Worm (Caenorhabditis elegans) whole organism, L1 larva: ENCODE results near the gene set-13.
A peak's percentile ranks its signal among the peaks of the same experiment; 100 is the strongest.

Source experiments
- C04F5.9 ChIP-seq: sonication (generic microtip); optimal IDR thresholded peaks from 2 replicates; lab custom pipeline; 2016; ENCODE audit warnings: missing genetic modification characterization, missing compliant biosample characterization
- C16A3.4 ChIP-seq: fragments of 150-350 bp; optimal IDR thresholded peaks from 2 replicates; lab custom pipeline; 2014; ENCODE audit warnings: missing biosample characterization, missing genetic modification characterization
- C34B4.2 ChIP-seq: sonication (generic microtip); optimal IDR thresholded peaks from 2 replicates; lab custom pipeline; 2017; ENCODE audit warnings: mild to moderate bottlenecking, missing genetic modification characterization, missing compliant biosample characterization
- Y116A8C.19 ChIP-seq: sonication (generic microtip); optimal IDR thresholded peaks from 2 replicates; lab custom pipeline; 2016; ENCODE audit warnings: missing compliant biosample characterization, missing genetic modification characterization, borderline replicate concordance
- aha-1 ChIP-seq: fragments of 150-350 bp; optimal IDR thresholded peaks from 2 replicates; lab custom pipeline; 2014; ENCODE audit warnings: missing biosample characterization, missing genetic modification characterization
- ama-1 ChIP-seq: fragments of 150-350 bp; optimal IDR thresholded peaks from 2 replicates; lab custom pipeline; 2014
- blmp-1 ChIP-seq: fragments of 150-350 bp; optimal IDR thresholded peaks from 2 replicates; lab custom pipeline; 2014; ENCODE audit warnings: missing biosample characterization, missing genetic modification characterization
- ceh-8 ChIP-seq: fragments of 200-800 bp; sonication (Bioruptor generic); optimal IDR thresholded peaks from 2 replicates; lab custom pipeline; 2018; ENCODE audit warnings: mild to moderate bottlenecking, missing genetic modification characterization, moderate library complexity, missing compliant biosample characterization
- ceh-90 ChIP-seq: sonication (generic microtip); optimal IDR thresholded peaks from 2 replicates; lab custom pipeline; 2016; ENCODE audit warnings: missing genetic modification characterization, missing compliant biosample characterization
- ces-1 ChIP-seq: fragments of 150-350 bp; optimal IDR thresholded peaks from 2 replicates; lab custom pipeline; 2014; ENCODE audit warnings: missing biosample characterization, missing genetic modification reagents, missing genetic modification characterization
- dsc-1 ChIP-seq: sonication (generic microtip); optimal IDR thresholded peaks from 2 replicates; lab custom pipeline; 2016; ENCODE audit warnings: mild to moderate bottlenecking, missing genetic modification characterization, missing compliant biosample characterization
- efl-3 ChIP-seq: fragments of 200-800 bp; sonication (Bioruptor generic); optimal IDR thresholded peaks from 2 replicates; lab custom pipeline; 2018; ENCODE audit warnings: mild to moderate bottlenecking, missing genetic modification characterization, missing compliant biosample characterization
- egl-27 ChIP-seq, 2 experiments: fragments of 150-350 bp in 1 of 2; sonication (generic microtip); optimal IDR thresholded peaks; 3 replicates each; lab custom pipeline; 2017 to 2018; ENCODE audit warnings: missing biosample characterization in 2 of 2, missing genetic modification characterization in 2 of 2, missing genetic modification reagents in 2 of 2
- elt-2 ChIP-seq: sonication (generic microtip); optimal IDR thresholded peaks from 2 replicates; lab custom pipeline; 2016; ENCODE audit warnings: missing genetic modification characterization, mild to moderate bottlenecking, inconsistent platforms, missing compliant biosample characterization, missing genetic modification reagents
- ets-5 ChIP-seq: fragments of 200-800 bp; sonication (Bioruptor generic); IDR thresholded peaks from 2 replicates; pipeline ENCODE4 v1.3.6; 2022; ENCODE audit warnings: missing genetic modification characterization, missing compliant biosample characterization
- fkh-10 ChIP-seq: sonication (generic microtip); optimal IDR thresholded peaks from 2 replicates; lab custom pipeline; 2017; ENCODE audit warnings: missing biosample characterization, missing genetic modification reagents, missing genetic modification characterization
- fkh-8 ChIP-seq: sonication (generic microtip); optimal IDR thresholded peaks from 2 replicates; lab custom pipeline; 2016; ENCODE audit warnings: mild to moderate bottlenecking, missing genetic modification characterization, missing compliant biosample characterization
- grh-1 ChIP-seq: fragments of 200-800 bp; sonication (Bioruptor generic); IDR thresholded peaks from 2 replicates; pipeline ENCODE4 v1.3.6; 2022; ENCODE audit warnings: missing genetic modification reagents, missing genetic modification characterization, missing compliant biosample characterization
- hlh-17 ChIP-seq: fragments of 200-800 bp; sonication (Bioruptor generic); optimal IDR thresholded peaks from 2 replicates; lab custom pipeline; 2018; ENCODE audit warnings: missing genetic modification characterization, mild to moderate bottlenecking, missing compliant biosample characterization, moderate library complexity, borderline replicate concordance
- hlh-4 ChIP-seq: sonication (generic microtip); optimal IDR thresholded peaks from 2 replicates; lab custom pipeline; 2016; ENCODE audit warnings: mild to moderate bottlenecking, missing genetic modification characterization, missing compliant biosample characterization
- irx-1 ChIP-seq: sonication (generic microtip); optimal IDR thresholded peaks from 2 replicates; lab custom pipeline; 2016; ENCODE audit warnings: missing genetic modification characterization, missing compliant biosample characterization
- isw-1 ChIP-seq: fragments of 200-800 bp; sonication (Bioruptor generic); IDR thresholded peaks from 2 replicates; pipeline ENCODE4 v1.3.6; 2022; ENCODE audit warnings: missing genetic modification characterization, missing compliant biosample characterization
- lin-13 ChIP-seq: fragments of 150-350 bp; optimal IDR thresholded peaks from 2 replicates; lab custom pipeline; 2014; ENCODE audit warnings: missing biosample characterization, missing genetic modification reagents, missing genetic modification characterization
- lin-14 ChIP-seq: fragments of 200-800 bp; sonication (Bioruptor generic); optimal IDR thresholded peaks from 2 replicates; lab custom pipeline; 2018; ENCODE audit warnings: mild to moderate bottlenecking, missing genetic modification characterization, moderate library complexity, missing compliant biosample characterization
- lin-15B ChIP-seq: fragments of 150-350 bp; sonication (generic microtip); optimal IDR thresholded peaks from 3 replicates; lab custom pipeline; 2014; ENCODE audit warnings: missing biosample characterization, missing genetic modification characterization
- lin-35 ChIP-seq, 2 experiments: fragments of 150-350 bp; optimal IDR thresholded peaks; 2 replicates each; lab custom pipeline; 2014; ENCODE audit warnings: missing biosample characterization in 2 of 2, missing genetic modification characterization in 2 of 2, missing genetic modification reagents in 2 of 2
- lin-39 ChIP-seq: fragments of 150-350 bp; optimal IDR thresholded peaks from 2 replicates; lab custom pipeline; 2014; ENCODE audit warnings: missing biosample characterization, missing genetic modification reagents, missing genetic modification characterization
- lir-3 ChIP-seq: sonication (generic microtip); optimal IDR thresholded peaks from 2 replicates; lab custom pipeline; 2016; ENCODE audit warnings: mild to moderate bottlenecking, missing genetic modification characterization, moderate library complexity, missing compliant biosample characterization; ENCODE audit not compliant: poor library complexity
- lsy-2 ChIP-seq, 2 experiments: fragments of 150-350 bp; optimal IDR thresholded peaks; 2 replicates each; lab custom pipeline; 2014; ENCODE audit warnings: missing biosample characterization in 2 of 2, missing genetic modification characterization in 2 of 2
- mab-9 ChIP-seq: fragments of 200-800 bp; sonication (Bioruptor generic); IDR thresholded peaks from 2 replicates; pipeline ENCODE4 v1.3.6; 2022; ENCODE audit warnings: missing genetic modification reagents, missing genetic modification characterization, missing compliant biosample characterization
- mdl-1 ChIP-seq, 2 experiments: fragments of 150-350 bp; optimal IDR thresholded peaks; 2 replicates each; lab custom pipeline; 2014 to 2017; ENCODE audit warnings: missing biosample characterization in 2 of 2, missing genetic modification characterization in 2 of 2, inconsistent platforms in 1 of 2
- nhr-19 ChIP-seq: fragments of 200-800 bp; sonication (Bioruptor generic); conservative IDR thresholded peaks from 2 replicates; pipeline ENCODE4 v1.3.6; 2022; ENCODE audit warnings: missing genetic modification characterization, missing compliant biosample characterization
- nhr-20 ChIP-seq: sonication (generic microtip); optimal IDR thresholded peaks from 2 replicates; lab custom pipeline; 2016; ENCODE audit warnings: mild to moderate bottlenecking, missing genetic modification characterization, missing compliant biosample characterization
- nhr-237 ChIP-seq: fragments of 150-350 bp; optimal IDR thresholded peaks from 2 replicates; lab custom pipeline; 2014; ENCODE audit warnings: missing biosample characterization, missing genetic modification characterization
- nhr-47 ChIP-seq: sonication (generic microtip); optimal IDR thresholded peaks from 2 replicates; lab custom pipeline; 2016; ENCODE audit warnings: mild to moderate bottlenecking, missing genetic modification characterization, moderate library complexity, missing compliant biosample characterization
- nhr-71 ChIP-seq: sonication (generic microtip); optimal IDR thresholded peaks from 2 replicates; lab custom pipeline; 2016; ENCODE audit warnings: mild to moderate bottlenecking, missing genetic modification characterization, moderate library complexity, missing compliant biosample characterization
- nhr-77 ChIP-seq: fragments of 150-350 bp; optimal IDR thresholded peaks from 2 replicates; lab custom pipeline; 2014; ENCODE audit warnings: missing biosample characterization, missing genetic modification characterization
- pag-3 ChIP-seq: sonication (generic microtip); optimal IDR thresholded peaks from 2 replicates; lab custom pipeline; 2017; ENCODE audit warnings: missing genetic modification characterization, mild to moderate bottlenecking, missing compliant biosample characterization, antibody characterized with exemption, borderline replicate concordance; ENCODE audit not compliant: insufficient read depth
- snpc-4 ChIP-seq: fragments of 150-350 bp; optimal IDR thresholded peaks from 2 replicates; lab custom pipeline; 2014; ENCODE audit warnings: missing biosample characterization, missing genetic modification characterization
- snu-23 ChIP-seq: sonication (generic microtip); optimal IDR thresholded peaks from 2 replicates; lab custom pipeline; 2016; ENCODE audit warnings: missing genetic modification characterization, missing compliant biosample characterization
- sptf-1 ChIP-seq: fragments of 150-350 bp; optimal IDR thresholded peaks from 2 replicates; lab custom pipeline; 2014; ENCODE audit warnings: missing biosample characterization, missing genetic modification characterization
- sup-37 ChIP-seq: fragments of 200-800 bp; sonication (Bioruptor generic); optimal IDR thresholded peaks from 2 replicates; lab custom pipeline; 2018; ENCODE audit warnings: mild to moderate bottlenecking, missing genetic modification characterization, missing compliant biosample characterization
- tlp-1 ChIP-seq: fragments of 150-350 bp; optimal IDR thresholded peaks from 2 replicates; lab custom pipeline; 2014; ENCODE audit warnings: missing biosample characterization, missing genetic modification characterization
- unc-130 ChIP-seq: fragments of 150-350 bp; optimal IDR thresholded peaks from 2 replicates; lab custom pipeline; 2017; ENCODE audit warnings: missing biosample characterization, missing genetic modification characterization, inconsistent platforms
- unc-30 ChIP-seq: sonication (generic microtip); optimal IDR thresholded peaks from 2 replicates; lab custom pipeline; 2017; ENCODE audit warnings: missing biosample characterization, missing genetic modification characterization
- unc-62 ChIP-seq: fragments of 150-350 bp; optimal IDR thresholded peaks from 2 replicates; lab custom pipeline; 2014; ENCODE audit warnings: missing biosample characterization, missing genetic modification reagents, missing genetic modification characterization
- unc-86 ChIP-seq: sonication (generic microtip); optimal IDR thresholded peaks from 2 replicates; lab custom pipeline; 2016; ENCODE audit warnings: missing genetic modification characterization, missing compliant biosample characterization
- unc-98 ChIP-seq: fragments of 200-800 bp; sonication (Bioruptor generic); IDR thresholded peaks from 2 replicates; pipeline ENCODE4 v1.3.6; 2022; ENCODE audit warnings: missing genetic modification characterization, missing compliant biosample characterization
- xbp-1 ChIP-seq: sonication (generic microtip); optimal IDR thresholded peaks from 2 replicates; lab custom pipeline; 2016; ENCODE audit warnings: missing genetic modification characterization, missing compliant biosample characterization
- zag-1 ChIP-seq: fragments of 150-350 bp; optimal IDR thresholded peaks from 2 replicates; lab custom pipeline; 2014; ENCODE audit warnings: missing biosample characterization, missing genetic modification characterization
- zip-4 ChIP-seq: fragments of 200-800 bp; sonication (Bioruptor generic); optimal IDR thresholded peaks from 2 replicates; lab custom pipeline; 2018; ENCODE audit warnings: mild to moderate bottlenecking, missing genetic modification characterization, moderate library complexity, missing compliant biosample characterization
- ztf-4 ChIP-seq: fragments of 150-350 bp; optimal IDR thresholded peaks from 2 replicates; lab custom pipeline; 2014; ENCODE audit warnings: missing biosample characterization, missing genetic modification characterization

Gene set-13

DNA sequence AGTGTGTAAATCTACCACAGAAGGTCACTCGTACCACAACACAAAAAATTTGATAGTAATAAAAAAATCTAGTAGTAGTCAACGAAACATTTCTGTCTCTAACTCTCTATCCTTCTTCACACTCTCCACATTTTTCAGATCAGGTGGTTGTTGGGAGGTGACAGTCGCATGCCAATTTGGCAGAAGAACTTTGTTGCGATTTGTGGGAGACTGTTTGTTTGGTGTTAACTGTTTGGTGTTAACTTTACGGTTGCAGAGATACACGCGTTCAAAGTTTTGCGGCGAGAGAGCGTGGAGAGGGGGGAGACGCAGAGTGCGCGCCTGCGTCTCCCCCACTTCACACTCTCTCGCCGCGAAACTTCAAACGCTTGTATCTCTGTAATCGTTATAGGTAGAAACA, 11.8 kb upstream of the set-13 start (continued):
- no peak for TF ChIP-seq unc-30
- no peak for TF ChIP-seq efl-3 (GFP tag; lab: Kevin White, UChicago)
- TF ChIP-seq fkh-8 (tag; lab: Kevin White, UChicago) = no peak
- TF ChIP-seq unc-98 = no peak
- TF ChIP-seq C16A3.4 (tag; lab: Kevin White, UChicago) = no peak
- no peak for TF ChIP-seq sup-37 (GFP tag; lab: Kevin White, UChicago)
- peak in 1 of 2 experiments; percentile 28 for TF ChIP-seq mdl-1 (tag; optimal IDR thresholded peaks at IDR 0.05; lab: Kevin White, UChicago)
- TF ChIP-seq unc-130 (tag; lab: Kevin White, UChicago) = no peak
- no peak for TF ChIP-seq snpc-4 (tag; lab: Kevin White, UChicago)
- TF ChIP-seq elt-2 = no peak
- TF ChIP-seq lin-13 (GFP tag; lab: Kevin White, UChicago) = no peak
- no peak for TF ChIP-seq lin-15B (tag; lab: Kevin White, UChicago)
- TF ChIP-seq Y116A8C.19 = no peak
- no peak for TF ChIP-seq nhr-47 (tag; lab: Kevin White, UChicago)
- no peak for TF ChIP-seq zip-4 (GFP tag; lab: Kevin White, UChicago)
- TF ChIP-seq tlp-1 (tag; lab: Kevin White, UChicago) = no peak
- TF ChIP-seq ceh-90 = no peak
- TF ChIP-seq lir-3 (tag; lab: Kevin White, UChicago) = no peak
- TF ChIP-seq C34B4.2 (tag; lab: Kevin White, UChicago) = no peak
- TF ChIP-seq grh-1 (GFP tag; lab: Robert Waterston, UW) = no peak
- TF ChIP-seq nhr-77 = no peak
- TF ChIP-seq ces-1 (GFP tag; lab: Kevin White, UChicago) = no peak
- no peak for TF ChIP-seq isw-1 (GFP tag; lab: Robert Waterston, UW)
- no peak for TF ChIP-seq pag-3 (tag; lab: Kevin White, UChicago)
- TF ChIP-seq ets-5 (GFP tag; lab: Robert Waterston, UW) = no peak
- TF ChIP-seq fkh-10 = no peak
- no peak for TF ChIP-seq xbp-1 (tag; lab: Kevin White, UChicago)
- no peak for TF ChIP-seq lin-39 (tag; lab: Kevin White, UChicago)
- TF ChIP-seq ceh-8 (GFP tag; lab: Kevin White, UChicago) = no peak
- no peak for TF ChIP-seq blmp-1 (tag; lab: Kevin White, UChicago)
- no peak for TF ChIP-seq aha-1 (tag; lab: Kevin White, UChicago)
- peak; percentile 23 for TF ChIP-seq nhr-71
- no peak for TF ChIP-seq hlh-4
- no peak for TF ChIP-seq unc-62 (GFP tag; lab: Kevin White, UChicago)
- TF ChIP-seq snu-23 = peak; percentile 40
- TF ChIP-seq zag-1 (tag; lab: Kevin White, UChicago) = no peak
- no peak for TF ChIP-seq dsc-1 (tag; lab: Kevin White, UChicago)
- TF ChIP-seq lsy-2 (tag; optimal IDR thresholded peaks at IDR 0.05; lab: Kevin White, UChicago) = peak in 1 of 2 experiments; percentile 14
- 0 out of 2 replicates have a peak, but pooled peaks have one; percentile 2 for TF ChIP-seq nhr-19 (GFP tag; lab: Robert Waterston, UW)

DNA sequence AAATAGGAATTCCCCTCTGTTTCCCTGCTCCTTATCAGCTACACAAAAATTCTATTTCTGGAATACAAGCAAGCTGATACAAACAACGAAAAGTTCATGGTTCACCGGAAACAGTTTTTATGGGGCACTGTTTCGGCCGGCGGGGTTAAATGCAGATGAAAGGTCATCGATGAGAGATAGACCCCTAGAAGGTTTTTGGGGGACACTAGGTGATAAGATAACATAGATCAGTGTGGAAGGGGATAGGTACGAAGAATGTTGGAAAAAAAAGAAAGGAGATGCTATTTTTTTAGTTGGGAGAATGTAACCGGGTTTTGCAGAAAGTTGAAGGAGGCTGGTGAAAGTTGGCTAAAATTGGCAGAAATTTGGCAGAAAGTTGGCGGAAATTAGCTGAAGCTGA, 11.2 kb upstream of the set-13 start:
- TF ChIP-seq mab-9 (GFP tag; lab: Robert Waterston, UW) (no peak), ama-1 (lab: Kevin White, UChicago) (no peak), hlh-17 (GFP tag; lab: Kevin White, UChicago) (no peak), C34B4.2 (tag; lab: Kevin White, UChicago) (no peak), tlp-1 (tag; lab: Kevin White, UChicago) (no peak), nhr-77 (no peak), irx-1 (tag; lab: Kevin White, UChicago) (no peak), efl-3 (GFP tag; lab: Kevin White, UChicago) (no peak), xbp-1 (tag; lab: Kevin White, UChicago) (no peak), ztf-4 (tag; lab: Kevin White, UChicago) (no peak), sptf-1 (tag; lab: Kevin White, UChicago) (no peak), unc-86 (no peak), nhr-47 (tag; lab: Kevin White, UChicago) (no peak), lin-14 (GFP tag; lab: Kevin White, UChicago) (no peak), lin-39 (tag; lab: Kevin White, UChicago) (no peak), egl-27 (tag; optimal IDR thresholded peaks at IDR 0.05; lab: Kevin White, UChicago) (no peak), nhr-237 (tag; lab: Kevin White, UChicago) (no peak), unc-30 (no peak), lin-35 (GFP tag; optimal IDR thresholded peaks at IDR 0.05; lab: Kevin White, UChicago) (no peak), isw-1 (GFP tag; lab: Robert Waterston, UW) (no peak), ces-1 (GFP tag; lab: Kevin White, UChicago) (no peak), C04F5.9 (tag; lab: Kevin White, UChicago) (no peak), lin-13 (GFP tag; lab: Kevin White, UChicago) (no peak), nhr-20 (tag; lab: Kevin White, UChicago) (peak; percentile 0), blmp-1 (tag; lab: Kevin White, UChicago) (peak; percentile 18)
